Worm (Caenorhabditis elegans) whole organism, L4/young adult: ENCODE measurements around the gene C25H3.14.
A peak's percentile ranks its signal among the peaks of the same experiment; 100 is the strongest.

Experiments
- W03F9.2 ChIP-seq: fragments of 150-350 bp; optimal IDR thresholded peaks from 2 replicates; lab custom pipeline; 2014; ENCODE audit warnings: missing biosample characterization, missing genetic modification characterization
- dao-5 ChIP-seq: sonication (generic microtip); optimal IDR thresholded peaks from 2 replicates; lab custom pipeline; 2016; ENCODE audit warnings: missing genotype, missing genetic modification characterization, moderate library complexity, missing compliant biosample characterization
- him-1 ChIP-seq: sonication (generic microtip); optimal IDR thresholded peaks from 2 replicates; lab custom pipeline; 2016; ENCODE audit warnings: missing genotype, missing genetic modification reagents, missing genetic modification characterization, missing compliant biosample characterization

C25H3.14 gene

DNA sequence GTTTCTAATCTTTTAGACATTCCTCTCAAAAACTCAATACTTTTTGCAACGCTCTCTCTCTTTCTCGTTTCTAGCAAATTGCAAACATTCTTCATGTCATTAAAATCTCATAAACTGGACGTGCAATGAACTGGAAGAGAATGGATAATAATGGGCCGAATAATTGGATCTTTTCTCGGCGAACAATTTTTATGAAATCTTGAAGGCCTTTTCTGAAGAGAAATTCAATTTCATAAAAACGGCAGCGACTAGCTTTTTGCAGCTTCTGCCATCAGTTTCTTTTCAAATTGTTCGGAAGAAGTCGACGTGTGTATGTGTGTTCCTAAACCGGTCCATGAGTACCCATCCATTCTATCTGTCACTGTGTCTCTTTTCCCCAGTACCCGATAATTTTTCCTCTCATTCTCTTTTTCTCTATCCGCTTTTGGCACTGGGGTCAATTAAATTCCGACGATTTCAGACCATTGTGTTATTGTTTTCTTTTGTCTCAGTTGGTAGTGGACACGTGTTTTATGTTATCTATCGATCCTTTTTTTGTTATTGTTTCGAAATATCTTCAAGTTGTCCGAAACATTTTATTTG lies 7.8 kb downstream of the C25H3.14 start:
- no peak for TF ChIP-seq him-1 (tag; lab: Kevin White, UChicago)
- TF ChIP-seq W03F9.2 (tag; lab: Kevin White, UChicago), result no peak
- TF ChIP-seq dao-5, result no peak

DNA sequence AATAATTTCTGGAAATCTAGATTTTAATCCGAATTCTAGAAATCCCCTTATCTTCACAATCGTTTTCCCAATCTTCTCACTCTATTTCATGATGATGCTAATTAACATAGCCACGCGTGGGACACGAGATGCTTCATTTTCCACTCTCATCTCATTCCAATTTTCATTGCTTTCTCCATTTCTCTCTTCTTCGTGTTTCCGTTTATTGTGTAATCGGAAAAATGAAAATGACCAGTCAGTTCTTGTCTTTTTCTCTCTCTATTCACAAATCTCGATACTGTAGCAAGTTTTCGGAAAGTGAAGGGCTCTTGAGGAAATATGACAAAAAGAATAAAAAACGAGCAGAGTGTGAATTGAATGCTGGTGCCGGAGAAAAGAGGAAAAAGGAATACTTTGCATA lies 9.6 kb downstream of the C25H3.14 start:
- TF ChIP-seq him-1 (tag; lab: Kevin White, UChicago) (no peak), W03F9.2 (tag; lab: Kevin White, UChicago) (no peak), dao-5 (no peak)

DNA sequence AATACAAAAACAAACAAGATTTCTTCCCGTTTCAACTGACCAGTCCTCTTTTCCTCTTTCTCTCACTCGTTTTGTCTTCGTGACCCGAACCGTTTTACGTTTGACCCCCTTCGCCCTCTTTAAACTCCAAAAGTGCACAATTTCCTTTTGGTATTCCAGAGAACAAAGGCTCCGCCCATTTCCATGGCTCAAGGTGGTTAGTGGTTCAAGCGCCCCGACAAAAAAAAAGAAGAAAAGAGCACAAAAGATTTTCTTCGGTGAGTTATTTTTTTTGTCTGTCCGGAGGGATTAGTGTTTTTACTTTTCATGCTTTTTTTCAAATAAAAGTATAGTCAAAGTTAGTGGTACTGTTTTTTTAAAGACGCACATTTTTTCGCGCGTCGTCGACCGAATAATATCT lies 12.6 kb downstream of the C25H3.14 start, which contains the start of gene osta-2:
Gene osta-2 (plus strand): TSS at position 160 of the 400 bp plus-strand sequence.
- no peak for TF ChIP-seq him-1 (tag; lab: Kevin White, UChicago)
- TF ChIP-seq dao-5, result no peak
- TF ChIP-seq W03F9.2 (tag; lab: Kevin White, UChicago), result no peak

DNA sequence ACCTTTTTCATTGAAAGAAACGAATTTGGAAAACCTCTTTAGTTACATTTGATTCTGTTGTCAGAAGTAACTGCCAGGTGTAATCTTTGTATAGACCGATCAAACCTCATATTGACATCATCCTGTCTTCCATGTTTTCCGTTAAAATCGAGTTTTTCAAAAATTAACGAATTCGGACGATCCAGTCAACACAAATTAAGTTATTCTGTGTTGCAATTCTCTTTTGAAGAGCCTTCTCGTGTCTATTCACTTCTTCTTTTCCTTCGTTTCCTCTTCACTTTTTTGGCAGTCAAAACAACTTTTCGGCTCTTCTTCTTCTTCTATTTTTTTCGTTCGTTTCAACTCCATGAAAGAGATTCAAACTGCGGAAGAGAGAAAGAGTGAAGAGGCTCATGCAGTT lies 13.3 kb downstream of the C25H3.14 start:
- TF ChIP-seq W03F9.2 (tag; lab: Kevin White, UChicago) (no peak), him-1 (tag; lab: Kevin White, UChicago) (no peak), dao-5 (no peak)

DNA sequence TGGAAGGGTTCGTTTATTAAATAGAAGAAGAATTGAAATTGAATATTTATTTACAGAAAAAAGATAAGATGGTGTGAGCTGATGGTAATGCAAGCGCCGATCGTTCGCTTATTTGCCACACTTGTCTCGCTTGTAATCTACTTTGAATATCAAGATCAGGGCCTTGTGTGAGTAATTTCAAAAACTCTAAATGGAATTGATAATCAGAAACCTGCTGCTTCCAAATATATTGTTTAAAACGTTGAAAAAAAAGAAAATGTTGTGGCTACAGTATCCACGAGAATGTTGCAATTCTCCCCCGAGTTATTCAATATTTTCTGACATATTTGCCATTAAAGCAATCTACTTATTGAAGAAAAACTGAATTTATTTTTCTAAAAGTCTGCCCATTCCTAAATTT lies 15.9 kb downstream of the C25H3.14 start:
- TF ChIP-seq him-1 (tag; lab: Kevin White, UChicago) (no peak), W03F9.2 (tag; lab: Kevin White, UChicago) (no peak), dao-5 (no peak)

DNA sequence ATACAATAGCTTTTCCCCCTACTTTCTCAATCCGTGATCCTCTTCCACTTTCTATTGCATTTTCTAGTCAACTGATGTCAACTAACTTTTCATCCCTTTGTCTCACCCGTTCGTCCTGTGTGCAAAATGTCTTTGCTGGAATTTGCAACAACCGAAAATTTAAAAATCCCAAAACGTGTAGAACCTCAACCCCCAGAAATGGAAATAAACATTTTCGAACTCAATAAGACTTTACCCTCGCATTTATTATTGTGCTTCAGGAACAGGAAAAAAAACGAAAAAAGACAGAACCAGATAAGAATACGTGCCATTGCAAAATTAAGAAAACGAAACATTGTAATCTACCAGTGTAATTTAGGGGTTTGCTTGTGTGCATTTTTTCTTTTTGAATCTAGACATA lies 17.2 kb downstream of the C25H3.14 start:
- TF ChIP-seq him-1 (tag; lab: Kevin White, UChicago), result no peak
- no peak for TF ChIP-seq W03F9.2 (tag; lab: Kevin White, UChicago)

DNA sequence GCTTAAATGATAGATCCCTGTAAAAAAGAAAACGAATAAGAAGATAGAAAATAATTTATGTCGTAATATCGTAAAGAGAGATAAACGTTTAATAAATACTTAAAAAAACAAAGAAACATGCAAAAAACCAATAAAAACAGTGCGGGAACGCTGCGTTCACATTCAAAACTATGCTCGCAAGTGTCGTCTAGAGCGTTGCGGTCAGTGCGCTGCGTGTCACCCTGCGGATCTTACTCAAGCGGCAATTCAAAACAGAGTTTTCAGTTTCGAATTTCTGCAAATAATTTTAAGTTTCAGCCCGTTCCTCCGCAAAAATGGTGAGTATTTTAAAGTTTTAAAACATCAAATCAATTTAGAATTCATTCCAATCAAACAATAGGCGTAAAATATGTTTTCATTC lies 19.9 kb downstream of the C25H3.14 start, which contains the start of the genes tiar-1 and lelo-4:
Gene tiar-1 (minus strand): TSS at position 17 of the 400 bp plus-strand sequence.
Gene lelo-4 (plus strand): TSS at position 118 of the 400 bp plus-strand sequence.
- TF ChIP-seq W03F9.2 (tag; lab: Kevin White, UChicago) (peak; percentile 74), him-1 (tag; lab: Kevin White, UChicago) (peak; percentile 35), dao-5 (no peak)

DNA sequence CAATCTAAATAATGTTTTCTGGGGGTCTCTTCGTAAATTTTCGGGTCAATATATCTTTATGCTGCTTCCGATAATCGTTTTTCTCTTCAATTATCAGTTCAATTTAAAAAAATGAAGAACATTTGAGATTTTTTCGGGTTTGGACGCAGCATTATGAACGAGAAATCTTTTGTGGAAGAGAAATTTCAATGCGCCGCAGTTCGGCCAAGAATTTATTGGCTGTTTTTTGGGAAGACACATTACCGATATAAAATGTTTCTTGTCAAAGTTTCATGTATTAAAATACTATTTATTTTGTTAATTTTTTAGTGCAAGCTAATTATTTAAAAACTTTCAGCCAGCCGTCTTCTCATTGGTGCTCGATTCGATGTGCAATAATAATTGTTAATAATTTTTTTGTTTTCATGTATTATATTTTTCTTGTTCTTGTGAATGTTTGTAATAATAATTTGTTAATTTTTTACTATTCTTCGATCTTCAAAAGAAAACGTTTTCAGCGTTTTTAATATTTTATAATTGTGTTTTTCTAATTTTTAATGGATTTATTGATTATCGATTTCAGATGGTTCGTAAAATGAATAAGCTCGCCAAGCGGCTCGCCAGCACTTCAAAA lies 21.0 kb downstream of the C25H3.14 start, which contains the start of the genes C18A3.10 and C18A3.3:
Gene C18A3.10 (minus strand): TSS at position 101 of the 613 bp plus-strand sequence.
Gene C18A3.3 (plus strand): TSS at position 563 of the 613 bp plus-strand sequence.
- TF ChIP-seq W03F9.2 (tag; lab: Kevin White, UChicago) (no peak), him-1 (tag; lab: Kevin White, UChicago) (no peak), dao-5 (no peak)

DNA sequence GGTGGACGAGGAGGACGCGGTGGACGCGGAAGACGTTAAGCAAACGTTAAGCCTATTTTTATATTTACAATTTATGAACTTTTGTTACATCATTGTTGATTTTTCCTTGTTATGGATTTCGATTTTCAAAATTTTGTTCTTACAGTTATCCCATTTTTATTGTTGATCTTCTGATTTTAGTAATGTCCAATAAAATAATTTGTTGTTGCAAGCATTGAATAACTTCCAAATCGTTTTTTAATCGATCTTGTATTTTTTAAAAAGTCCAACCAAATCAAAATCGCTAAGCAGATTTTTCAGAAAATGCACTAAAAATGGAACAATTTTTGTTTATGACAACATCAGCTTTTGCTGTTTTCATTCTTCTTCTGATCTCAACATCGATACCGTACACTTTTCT lies 22.9 kb downstream of the C25H3.14 start, which contains the start of gene zipt-3:
Gene zipt-3 (plus strand): TSS at position 301 of the 400 bp plus-strand sequence.
- TF ChIP-seq him-1 (tag; lab: Kevin White, UChicago), result no peak
- no peak for TF ChIP-seq W03F9.2 (tag; lab: Kevin White, UChicago)
- no peak for TF ChIP-seq dao-5

DNA sequence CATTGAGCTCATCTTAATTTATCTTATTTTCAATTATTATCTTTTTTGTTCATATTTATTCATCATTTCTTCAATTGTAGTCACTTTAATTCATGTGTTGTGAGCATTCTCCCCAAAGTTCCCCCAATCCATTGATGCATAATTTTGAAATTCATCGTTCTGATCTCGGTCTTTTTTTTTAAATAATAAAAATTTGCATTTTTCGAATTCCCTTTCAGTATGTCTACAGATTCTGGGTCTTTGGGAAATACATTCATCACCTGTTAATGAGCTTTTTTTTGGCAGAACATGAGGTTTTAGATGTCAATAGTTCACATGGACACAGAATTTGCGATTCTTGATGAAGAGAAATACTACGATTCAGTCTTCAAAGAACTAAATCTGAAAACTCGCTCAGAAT lies 24.9 kb downstream of the C25H3.14 start, which contains the start of gene damt-1:
Gene damt-1 (plus strand): TSS at position 301 of the 400 bp plus-strand sequence.
- TF ChIP-seq W03F9.2 (tag; lab: Kevin White, UChicago), result no peak
- no peak for TF ChIP-seq dao-5
- no peak for TF ChIP-seq him-1 (tag; lab: Kevin White, UChicago)

DNA sequence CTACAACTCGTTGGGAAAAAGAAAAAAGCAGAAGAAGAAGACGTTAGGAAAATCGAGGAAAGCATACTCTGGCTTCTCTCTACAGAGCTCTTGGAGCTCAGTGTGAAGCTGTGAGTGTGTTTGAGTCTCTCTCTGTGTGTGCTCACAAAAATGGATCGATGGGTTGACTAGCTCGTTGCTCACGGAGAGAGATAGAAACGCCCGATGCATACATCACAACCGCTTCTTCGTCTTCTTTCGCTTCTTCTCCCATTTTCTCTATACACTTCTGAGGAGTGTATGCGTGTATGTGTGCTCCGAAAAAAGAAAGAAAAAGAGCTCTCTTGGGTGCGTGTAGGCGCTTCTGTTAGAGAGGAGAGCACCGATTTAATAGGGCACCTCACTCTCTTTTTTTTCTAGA lies 30.2 kb downstream of the C25H3.14 start:
- TF ChIP-seq W03F9.2 (tag; lab: Kevin White, UChicago), result no peak
- peak; percentile 83 for TF ChIP-seq him-1 (tag; lab: Kevin White, UChicago)

DNA sequence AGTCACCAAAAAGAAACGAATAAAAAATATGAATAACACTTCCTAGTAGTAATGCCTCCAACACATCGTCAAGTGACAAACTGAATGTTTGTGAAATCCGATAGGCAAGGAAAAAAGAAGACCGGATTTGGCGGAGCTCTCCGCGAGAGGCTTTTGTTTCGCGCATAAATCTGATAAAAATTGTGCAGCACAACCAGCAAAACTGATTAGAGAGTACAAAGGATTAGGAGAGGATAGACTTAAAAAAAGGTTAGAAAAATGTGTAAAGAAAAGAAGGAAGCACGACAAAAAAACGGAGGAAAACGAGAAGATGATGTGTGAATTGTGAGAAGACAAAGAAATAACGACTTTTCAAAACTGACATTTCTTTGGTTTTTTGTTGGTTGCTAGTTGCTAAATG lies 32.8 kb downstream of the C25H3.14 start, which contains the start of gene rab-3:
Gene rab-3 (minus strand): TSS at position 147 of the 400 bp plus-strand sequence.
- peak; percentile 1 for TF ChIP-seq him-1 (tag; lab: Kevin White, UChicago)
- no peak for TF ChIP-seq W03F9.2 (tag; lab: Kevin White, UChicago)

DNA sequence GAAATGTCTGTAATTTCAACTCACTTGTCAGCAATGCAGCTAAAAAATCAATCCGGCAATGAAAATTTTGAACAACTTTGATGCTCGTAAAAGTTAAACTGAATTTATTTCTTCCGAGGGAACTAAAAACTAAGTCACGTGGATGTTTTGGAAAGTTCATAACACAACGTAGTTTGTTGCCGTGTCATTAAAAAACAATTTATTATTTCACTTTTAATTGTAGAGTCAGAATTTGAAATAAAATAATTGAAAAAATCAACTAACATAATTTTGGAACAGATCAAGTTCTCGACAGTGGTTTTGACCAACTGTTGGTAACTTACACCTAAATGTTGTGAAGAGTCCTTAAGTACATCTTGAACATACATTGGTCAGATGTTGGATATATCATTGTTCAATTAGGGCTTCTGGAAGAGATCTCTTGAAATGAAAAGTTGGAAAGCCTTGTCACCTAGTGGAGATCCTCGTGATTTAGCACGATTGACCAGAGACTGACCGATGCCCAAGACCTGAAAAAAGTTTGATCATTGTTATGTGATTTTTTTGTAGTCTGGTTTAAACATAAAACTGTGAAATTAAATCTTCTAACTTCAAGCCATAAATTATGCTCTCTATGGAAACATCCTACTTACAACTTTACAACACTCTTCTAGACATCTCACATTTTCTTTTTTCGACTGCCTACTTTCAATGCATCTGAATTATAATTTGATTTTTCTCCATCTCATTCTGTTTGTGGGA lies 35.6 kb downstream of the C25H3.14 start, which contains the start of the genes C18A3.7 and C18A3.11:
Gene C18A3.7 (minus strand): TSS at position 101 of the 741 bp plus-strand sequence.
Gene C18A3.11 (plus strand): TSS at position 691 of the 741 bp plus-strand sequence.
- TF ChIP-seq W03F9.2 (tag; lab: Kevin White, UChicago) (no peak), him-1 (tag; lab: Kevin White, UChicago) (no peak), dao-5 (no peak)
